Worm (Caenorhabditis elegans) whole organism, midembryonic: ENCODE measurements around the gene srx-74.

Experiments
- cog-1 ChIP-seq: sonication (generic microtip); optimal IDR thresholded peaks from 2 replicates; lab custom pipeline; 2016; ENCODE audit warnings: missing genetic modification characterization, missing compliant biosample characterization
- ztf-23 ChIP-seq: fragments of 200-800 bp; sonication (Bioruptor generic); IDR thresholded peaks from 2 replicates; pipeline ENCODE4 v1.3.6; 2022; ENCODE audit warnings: missing genetic modification reagents, missing genetic modification characterization, missing compliant biosample characterization

DNA sequence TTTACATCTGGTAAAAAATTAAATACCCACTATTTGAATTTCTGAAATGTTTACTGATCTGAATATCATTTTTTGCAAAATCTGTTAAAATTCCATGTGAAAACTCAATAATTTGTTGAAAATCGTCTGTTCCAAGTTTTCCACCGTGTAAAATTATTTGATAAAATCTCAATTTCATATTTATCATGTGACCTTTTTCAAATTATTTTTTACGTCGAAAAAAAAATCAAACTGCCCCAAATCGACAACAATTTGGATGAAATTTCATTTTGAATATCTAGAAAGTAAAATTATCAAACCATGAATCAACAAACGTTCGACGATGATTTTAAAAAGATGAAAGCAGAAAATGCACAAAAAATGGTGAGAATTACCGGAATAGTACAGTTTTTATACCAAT lies 7.1 kb downstream of the srx-74 start, which contains the start of gene F41F3.9:
- TF ChIP-seq ztf-23 (GFP tag; lab: Robert Waterston, UW) (no peak), cog-1 (no peak)
